Worm (Caenorhabditis elegans) whole organism, L4 larva: ENCODE measurements around the gene gldi-6.

Experiments
- ces-1 ChIP-seq: fragments of 150-350 bp; sonication (generic microtip); optimal IDR thresholded peaks from 4 replicates; lab custom pipeline; 2014; ENCODE audit warnings: missing biosample characterization, missing genetic modification reagents, missing genetic modification characterization
- egl-27 ChIP-seq: sonication (generic microtip); optimal IDR thresholded peaks from 3 replicates; lab custom pipeline; 2017; ENCODE audit warnings: missing biosample characterization, missing genetic modification reagents, missing genetic modification characterization
- lsy-2 ChIP-seq, 2 experiments: fragments of 150-350 bp in 1 of 2; sonication (generic microtip) in 1 of 2; optimal IDR thresholded peaks; 2 replicates each; lab custom pipeline; 2014 to 2017; ENCODE audit warnings: missing biosample characterization in 2 of 2, missing genetic modification characterization in 2 of 2
- nhr-11 ChIP-seq: fragments of 150-350 bp; optimal IDR thresholded peaks from 2 replicates; lab custom pipeline; 2014; ENCODE audit warnings: missing biosample characterization, missing genetic modification characterization
- pha-4 ChIP-seq, 2 experiments: fragments of 150-350 bp in 1 of 2; fragments of 200-800 bp in 1 of 2; sonication (Bioruptor generic) in 1 of 2; IDR thresholded peaks in 1 of 2; optimal IDR thresholded peaks in 1 of 2; 2 replicates each; pipeline versions ENCODE4 v1.3.6 to Lab custom; 2014 to 2022; ENCODE audit warnings: missing genetic modification characterization in 2 of 2, missing genetic modification reagents in 2 of 2, missing biosample characterization in 1 of 2, missing compliant biosample characterization in 1 of 2
- rbr-2 ChIP-seq: sonication (generic microtip); optimal IDR thresholded peaks from 2 replicates; lab custom pipeline; 2016; ENCODE audit warnings: missing genotype, missing genetic modification characterization, missing compliant biosample characterization

- TF ChIP-seq rbr-2 (tag; lab: Kevin White, UChicago) = no peak
- TF ChIP-seq nhr-11 (tag; lab: Kevin White, UChicago) = no peak
- no peak for TF ChIP-seq ces-1 (GFP tag; lab: Kevin White, UChicago)
- no peak for TF ChIP-seq pha-4 (GFP tag; IDR thresholded peaks at IDR 0.05; lab: Robert Waterston, UW)
- TF ChIP-seq pha-4 (tag; optimal IDR thresholded peaks at IDR 0.05; lab: Kevin White, UChicago) = no peak
- no peak for TF ChIP-seq egl-27 (tag; lab: Kevin White, UChicago)
- TF ChIP-seq lsy-2 (tag; optimal IDR thresholded peaks at IDR 0.05; lab: Kevin White, UChicago) = no peak
Measured at ce11 chrII:3477171-3477570, 30.4 kb downstream of the gldi-6 start, which contains the start of gene fbxb-104.
